Worm (Caenorhabditis elegans): ENCODE results near the gene ptr-22.

The ptr-22 gene

DNA sequence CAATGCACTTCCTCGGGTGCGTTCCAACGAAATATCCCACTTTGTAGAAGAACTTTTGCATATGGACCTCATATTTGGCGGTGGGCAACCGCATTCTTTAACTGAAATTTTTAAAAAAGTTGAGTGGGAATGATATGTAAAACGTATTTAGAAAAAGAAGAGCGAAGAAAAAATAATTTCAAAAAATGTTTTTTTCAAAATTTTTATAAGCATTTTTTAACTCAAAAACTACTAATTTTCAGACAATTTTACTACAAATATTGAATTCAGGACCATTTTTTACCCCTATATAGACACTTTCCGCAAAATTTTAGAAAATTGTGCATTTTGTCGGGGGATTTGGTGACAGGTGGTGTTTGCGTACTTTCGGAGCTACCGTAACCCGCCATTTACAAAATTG lies at the start of gene ptr-22:
Gene ptr-22 (minus strand): TSS at position 101 of the 400 bp plus-strand sequence.
- TF ChIP-seq zfp-3 (GFP tag; conservative IDR thresholded peaks at IDR 0.05): no peak
- no peak for TF ChIP-seq daf-19 (GFP tag; conservative IDR thresholded peaks at IDR 0.05)
- no peak for TF ChIP-seq F10B5.3 (tag; optimal IDR thresholded peaks at IDR 0.05)
- TF ChIP-seq rbr-2 (tag; optimal IDR thresholded peaks at IDR 0.05): no peak

DNA sequence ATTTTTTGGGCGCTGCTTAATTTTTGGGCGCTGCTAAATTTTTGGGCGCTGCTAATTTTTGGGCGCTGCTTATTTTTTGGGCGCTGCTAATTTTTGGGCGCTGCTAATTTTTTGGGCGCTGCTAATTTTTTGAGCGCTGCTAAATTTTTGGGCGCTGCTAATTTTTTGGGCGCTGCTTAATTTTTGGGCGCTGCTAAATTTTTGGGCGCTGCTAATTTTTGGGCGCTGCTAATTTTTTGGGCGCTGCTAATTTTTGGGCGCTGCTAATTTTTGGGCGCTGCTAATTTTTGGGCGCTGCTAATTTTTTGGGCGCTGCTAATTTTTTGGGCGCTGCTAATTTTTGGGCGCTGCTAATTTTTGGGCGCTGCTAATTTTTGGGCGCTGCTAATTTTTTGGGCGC lies 48.9 kb upstream of the ptr-22 start:
- 0 out of 2 replicates have a peak, but pooled peaks have one; percentile 36 for TF ChIP-seq F26F4.8 (GFP tag; conservative IDR thresholded peaks at IDR 0.05)
- 0 out of 2 replicates have a peak, but pooled peaks have one; percentile 38 for TF ChIP-seq tra-1 (GFP tag; IDR thresholded peaks at IDR 0.05)
- 0 out of 2 replicates have a peak, but pooled peaks have one; percentile 7 for TF ChIP-seq mxl-2 (GFP tag; conservative IDR thresholded peaks at IDR 0.05)

DNA sequence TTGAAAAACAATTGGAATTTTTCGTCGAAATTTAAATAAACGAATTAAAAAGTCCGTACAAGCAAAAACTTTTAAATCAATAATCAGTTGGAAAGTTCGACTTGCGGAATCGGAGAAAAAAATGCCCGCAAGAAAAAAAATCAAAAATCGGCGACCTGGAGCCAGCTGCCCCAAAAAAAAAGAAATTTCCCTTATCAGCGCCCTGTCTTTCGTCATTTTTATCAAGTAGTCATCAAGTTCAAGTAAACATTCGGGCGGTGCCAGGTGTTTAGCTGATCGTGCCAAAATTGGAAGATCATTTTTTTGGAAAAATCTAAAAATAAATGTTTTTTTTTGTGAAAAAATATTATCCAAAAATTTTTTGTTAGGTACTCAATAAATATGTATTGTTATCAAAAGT lies 47.1 kb upstream of the ptr-22 start:
- TF ChIP-seq pqm-1 (tag; optimal IDR thresholded peaks at IDR 0.05) (peak; percentile 45), F10B5.3 (tag; optimal IDR thresholded peaks at IDR 0.05) (no peak), spr-3 (GFP tag; optimal IDR thresholded peaks at IDR 0.05) (no peak), fkh-10 (GFP tag; optimal IDR thresholded peaks at IDR 0.05) (no peak), nhr-77 (tag; optimal IDR thresholded peaks at IDR 0.05) (no peak), jun-1 (tag; optimal IDR thresholded peaks at IDR 0.05) (no peak), skn-1 (tag; optimal IDR thresholded peaks at IDR 0.05) (no peak), set-16 (GFP tag; IDR thresholded peaks at IDR 0.05) (no peak), pha-4 (GFP tag; IDR thresholded peaks at IDR 0.05) (no peak), pha-4 (tag; optimal IDR thresholded peaks at IDR 0.05) (no peak), lin-38 (GFP tag; IDR thresholded peaks at IDR 0.05) (no peak), mdt-29 (GFP tag; IDR thresholded peaks at IDR 0.05) (no peak), dmd-6 (GFP tag; IDR thresholded peaks at IDR 0.05) (peak; percentile 45; the same call in 1 of the 2 replicates), ceh-62 (tag; optimal IDR thresholded peaks at IDR 0.05) (no peak), dve-1 (tag; optimal IDR thresholded peaks at IDR 0.05; ENCODE audit: insufficient read depth) (peak; percentile 25), snpc-4 (tag; optimal IDR thresholded peaks at IDR 0.05) (no peak), D1046.2 (GFP tag; IDR thresholded peaks at IDR 0.05) (no peak), hlh-11 (tag; optimal IDR thresholded peaks at IDR 0.05) (peak; percentile 28), nhr-28 (tag; optimal IDR thresholded peaks at IDR 0.05) (peak; percentile 0), ceh-32 (tag; optimal IDR thresholded peaks at IDR 0.05; ENCODE audit: poor library complexity) (no peak), Y75B8A.6 (GFP tag; IDR thresholded peaks at IDR 0.05) (no peak), unc-39 (tag; optimal IDR thresholded peaks at IDR 0.05) (no peak), daf-16 (GFP tag; optimal IDR thresholded peaks at IDR 0.05) (no peak), daf-16 (tag; optimal IDR thresholded peaks at IDR 0.05) (peak; percentile 65), unc-130 (GFP tag; optimal IDR thresholded peaks at IDR 0.05) (no peak), ceh-28 (tag; optimal IDR thresholded peaks at IDR 0.05) (no peak)

DNA sequence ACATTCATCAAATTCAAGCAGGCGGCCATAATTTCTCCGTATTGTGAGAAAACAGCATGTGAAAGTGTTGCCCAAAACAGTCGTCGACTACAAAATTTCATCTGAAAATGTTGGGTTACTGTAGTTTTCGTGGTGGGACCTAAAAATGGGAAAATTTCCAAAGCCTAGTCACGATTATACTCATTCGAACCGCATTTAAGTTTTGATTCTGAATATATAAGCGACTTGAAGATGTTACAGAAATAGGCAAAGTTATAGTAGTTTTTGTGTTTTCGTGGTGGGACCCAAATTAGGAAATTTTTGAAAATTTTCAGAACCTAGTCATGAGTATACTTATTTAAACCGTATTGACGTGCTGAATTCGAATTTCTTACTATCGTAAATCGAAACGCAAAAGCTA lies 46.7 kb upstream of the ptr-22 start, which contains the start of gene Y39B6A.41:
Gene Y39B6A.41 (minus strand): TSS at position 101 of the 400 bp plus-strand sequence.
- TF ChIP-seq mes-2 (tag; optimal IDR thresholded peaks at IDR 0.05; ENCODE audit: poor library complexity, severe bottlenecking): no peak
- no peak for TF ChIP-seq duxl-1 (tag; optimal IDR thresholded peaks at IDR 0.05; ENCODE audit: poor library complexity)
- no peak for TF ChIP-seq arid-1 (GFP tag; conservative IDR thresholded peaks at IDR 0.05)
- no peak for TF ChIP-seq ces-1 (GFP tag; optimal IDR thresholded peaks at IDR 0.05)
- TF ChIP-seq F26F4.8 (GFP tag; conservative IDR thresholded peaks at IDR 0.05): no peak
- no peak for TF ChIP-seq ceh-62 (tag; optimal IDR thresholded peaks at IDR 0.05)
- no peak for TF ChIP-seq hlh-30 (tag; optimal IDR thresholded peaks at IDR 0.05; ENCODE audit: insufficient read depth)
